Worm (Caenorhabditis elegans) whole organism, L3 larva: Measurements from ENCODE around the gene dsl-5.

Experiments
- aly-2 ChIP-seq: fragments of 150-350 bp; optimal IDR thresholded peaks from 2 replicates; lab custom pipeline; 2014; ENCODE audit warnings: missing biosample characterization, missing genetic modification characterization
- ama-1 ChIP-seq: fragments of 150-350 bp; optimal IDR thresholded peaks from 2 replicates; lab custom pipeline; 2018
- fkh-10 ChIP-seq: sonication (generic microtip); optimal IDR thresholded peaks from 2 replicates; lab custom pipeline; 2017; ENCODE audit warnings: missing biosample characterization, missing genetic modification reagents, missing genetic modification characterization
- hmg-11 ChIP-seq: sonication (generic microtip); optimal IDR thresholded peaks from 2 replicates; lab custom pipeline; 2016; ENCODE audit warnings: missing genetic modification characterization, missing compliant biosample characterization
- mdl-1 ChIP-seq: fragments of 150-350 bp; optimal IDR thresholded peaks from 2 replicates; lab custom pipeline; 2014; ENCODE audit warnings: missing biosample characterization, missing genetic modification characterization
- nhr-23 ChIP-seq: fragments of 150-350 bp; optimal IDR thresholded peaks from 2 replicates; lab custom pipeline; 2014; ENCODE audit warnings: missing biosample characterization, missing genetic modification reagents, missing genetic modification characterization
- nhr-237 ChIP-seq: fragments of 150-350 bp; optimal IDR thresholded peaks from 2 replicates; lab custom pipeline; 2014; ENCODE audit warnings: missing biosample characterization, missing genetic modification characterization
- nhr-28 ChIP-seq: fragments of 150-350 bp; optimal IDR thresholded peaks from 2 replicates; lab custom pipeline; 2014; ENCODE audit warnings: missing biosample characterization, missing genetic modification characterization
- unc-39 ChIP-seq: sonication (generic microtip); optimal IDR thresholded peaks from 4 replicates; lab custom pipeline; 2017; ENCODE audit warnings: missing biosample characterization, missing genetic modification characterization
- unc-62 ChIP-seq: fragments of 150-350 bp; sonication (generic microtip); optimal IDR thresholded peaks from 4 replicates; lab custom pipeline; 2014; ENCODE audit warnings: missing biosample characterization, missing genetic modification reagents, missing genetic modification characterization
- zag-1 ChIP-seq: fragments of 150-350 bp; optimal IDR thresholded peaks from 2 replicates; lab custom pipeline; 2014; ENCODE audit warnings: missing biosample characterization, missing genetic modification characterization
- ztf-4 ChIP-seq: fragments of 150-350 bp; optimal IDR thresholded peaks from 2 replicates; lab custom pipeline; 2014; ENCODE audit warnings: missing biosample characterization, missing genetic modification characterization

- no peak for TF ChIP-seq nhr-23
- no peak for TF ChIP-seq aly-2 (tag; lab: Kevin White, UChicago)
- TF ChIP-seq unc-62 (GFP tag; lab: Kevin White, UChicago) = no peak
- no peak for TF ChIP-seq nhr-237
- TF ChIP-seq zag-1 (tag; lab: Kevin White, UChicago) = no peak
- TF ChIP-seq ama-1 (lab: Kevin White, UChicago) = no peak
- no peak for TF ChIP-seq nhr-28
- no peak for TF ChIP-seq unc-39 (tag; lab: Kevin White, UChicago)
- no peak for TF ChIP-seq fkh-10 (GFP tag; lab: Kevin White, UChicago)
- no peak for TF ChIP-seq mdl-1 (tag; lab: Kevin White, UChicago)
- no peak for TF ChIP-seq ztf-4
- TF ChIP-seq hmg-11 (tag; lab: Kevin White, UChicago) = no peak
Measured at ce11 chrIV:11570200-11570599, 50.6 kb downstream of the dsl-5 start, which contains the start of gene srgp-1.
